Worm (Caenorhabditis elegans) whole organism, L4/young adult: ENCODE data around the gene wrk-1.

Experiments
- W03F9.2 ChIP-seq: fragments of 150-350 bp; optimal IDR thresholded peaks from 2 replicates; lab custom pipeline; 2014; ENCODE audit warnings: missing biosample characterization, missing genetic modification characterization
- him-1 ChIP-seq: sonication (generic microtip); optimal IDR thresholded peaks from 2 replicates; lab custom pipeline; 2016; ENCODE audit warnings: missing genotype, missing genetic modification reagents, missing genetic modification characterization, missing compliant biosample characterization

ce11 chrX:8440001-8440735 is 47.8 kb upstream of the wrk-1 start:
- TF ChIP-seq him-1 (no peak), W03F9.2 (tag; lab: Kevin White, UChicago) (no peak)
